Worm (Caenorhabditis elegans): ENCODE measurements around the gene C24H11.1.

DNA sequence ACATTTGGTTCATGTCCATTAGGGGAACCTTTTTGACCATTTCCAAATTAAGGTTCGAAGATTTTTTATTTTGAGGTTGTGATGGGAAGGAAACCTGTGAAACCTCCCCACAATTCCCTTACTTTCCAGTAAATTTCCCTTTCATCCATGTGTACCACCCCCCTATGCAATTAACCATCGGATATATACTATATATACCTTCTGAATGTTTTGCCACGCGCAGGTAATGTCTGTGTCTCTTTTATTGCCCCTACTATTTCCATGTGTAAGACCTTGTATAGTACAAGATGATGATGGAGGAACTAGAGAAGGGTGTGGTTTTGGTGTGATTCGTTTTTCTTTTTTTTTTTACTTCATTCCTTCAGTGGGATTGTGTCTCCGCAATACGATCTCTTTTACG is 27.2 kb downstream of the C24H11.1 start:
- TF ChIP-seq elt-2 (tag; optimal IDR thresholded peaks at IDR 0.05) (no peak), unc-62 (GFP tag; optimal IDR thresholded peaks at IDR 0.05) (no peak), sea-2 (GFP tag; optimal IDR thresholded peaks at IDR 0.05) (no peak), elt-3 (tag; optimal IDR thresholded peaks at IDR 0.05) (no peak), nfya-1 (tag; optimal IDR thresholded peaks at IDR 0.05; ENCODE audit: insufficient read depth) (no peak)
